Fruit fly (Drosophila melanogaster): ENCODE data around the gene CG33509.

Gene CG33509

dm6 chr2L:21053623-21054022, 32.7 kb downstream of the CG33509 start (continued):
- TF ChIP-seq chm (GFP tag; IDR thresholded peaks at IDR 0.05) (no peak), eve (GFP tag; optimal IDR thresholded peaks at IDR 0.05) (peak in 1 of 2 experiments; percentile 29), pan (optimal IDR thresholded peaks at IDR 0.05) (no peak), pan (GFP tag; optimal IDR thresholded peaks at IDR 0.05 in 1 of 2, IDR thresholded peaks at IDR 0.05 in 1 of 2) (no peak), fd64A (GFP tag; optimal IDR thresholded peaks at IDR 0.05) (no peak), CG11247 (GFP tag; IDR thresholded peaks at IDR 0.05) (no peak), TFAM (GFP tag; optimal IDR thresholded peaks at IDR 0.05) (no peak), lab (GFP tag; optimal IDR thresholded peaks at IDR 0.05) (peak; percentile 38), ham (GFP tag; IDR thresholded peaks at IDR 0.05) (no peak), sens (GFP tag) (peak; percentile 75), CG32772 (GFP tag; IDR thresholded peaks at IDR 0.05) (no peak), wor (GFP tag; IDR thresholded peaks at IDR 0.05) (no peak), ftz-f1 (GFP tag; optimal IDR thresholded peaks at IDR 0.05) (no peak), CG7556 (GFP tag; optimal IDR thresholded peaks at IDR 0.05) (no peak), CG9876 (GFP tag; optimal IDR thresholded peaks at IDR 0.05) (no peak), CG4328 (GFP tag; optimal IDR thresholded peaks at IDR 0.05) (no peak), sima (GFP tag; optimal IDR thresholded peaks at IDR 0.05) (no peak), disco-r (GFP tag; optimal IDR thresholded peaks at IDR 0.05) (no peak), zfh1 (GFP tag; IDR thresholded peaks at IDR 0.05) (no peak), toy (GFP tag; IDR thresholded peaks at IDR 0.05) (no peak), NC2β (GFP tag; optimal IDR thresholded peaks at IDR 0.05) (no peak), Lhr (GFP tag; optimal IDR thresholded peaks at IDR 0.05) (no peak), exex (tag; optimal IDR thresholded peaks at IDR 0.05) (peak; percentile 80), GATAe (GFP tag; conservative IDR thresholded peaks at IDR 0.05) (peak; percentile 48), gro (GFP tag; optimal IDR thresholded peaks at IDR 0.05) (no peak), vnd (GFP tag; IDR thresholded peaks at IDR 0.05; ENCODE audit: partially characterized antibody) (no peak), mirr (GFP tag; optimal IDR thresholded peaks at IDR 0.05) (peak; percentile 69)

- TF ChIP-seq CG8359 (GFP tag; optimal IDR thresholded peaks at IDR 0.05; ENCODE audit: borderline replicate concordance) (no peak), eve (GFP tag; optimal IDR thresholded peaks at IDR 0.05) (peak in 1 of 2 experiments; percentile 40), CG16863 (GFP tag; optimal IDR thresholded peaks at IDR 0.05) (no peak), H15 (GFP tag; IDR thresholded peaks at IDR 0.05) (no peak), az2 (GFP tag; optimal IDR thresholded peaks at IDR 0.05) (no peak), CG34376 (GFP tag; optimal IDR thresholded peaks at IDR 0.05) (no peak), cato (GFP tag; optimal IDR thresholded peaks at IDR 0.05; ENCODE audit: borderline replicate concordance) (no peak), CG31388 (GFP tag; optimal IDR thresholded peaks at IDR 0.05) (no peak), D19B (GFP tag; optimal IDR thresholded peaks at IDR 0.05) (no peak), ken (GFP tag; IDR thresholded peaks at IDR 0.05) (no peak), Pdp1 (GFP tag; optimal IDR thresholded peaks at IDR 0.05) (peak in 1 of 2 experiments; percentile 63), amos (GFP tag; IDR thresholded peaks at IDR 0.05; ENCODE audit: partially characterized antibody) (0 out of 2 replicates have a peak, but pooled peaks have one; percentile 6), CG2199 (GFP tag; IDR thresholded peaks at IDR 0.05) (0 out of 3 replicates have a peak, but pooled peaks have one; percentile 80), tup (GFP tag; optimal IDR thresholded peaks at IDR 0.05) (no peak), mld (GFP tag; IDR thresholded peaks at IDR 0.05; ENCODE audit: partially characterized antibody) (0 out of 3 replicates have a peak, but pooled peaks have one; percentile 10), GATAe (GFP tag; conservative IDR thresholded peaks at IDR 0.05) (peak; percentile 30; the same call in 1 of the 2 replicates), HmgZ (tag; optimal IDR thresholded peaks at IDR 0.05) (no peak), CG11398 (GFP tag; optimal IDR thresholded peaks at IDR 0.05) (no peak), BEAF-32 (GFP tag; optimal IDR thresholded peaks at IDR 0.05) (no peak), nerfin-2 (GFP tag; IDR thresholded peaks at IDR 0.05; ENCODE audit: partially characterized antibody) (no peak), tll (GFP tag; optimal IDR thresholded peaks at IDR 0.05) (peak; percentile 28), mirr (GFP tag; optimal IDR thresholded peaks at IDR 0.05) (peak; percentile 38), sd (tag; optimal IDR thresholded peaks at IDR 0.05) (peak; percentile 54), prd (optimal IDR thresholded peaks at IDR 0.05) (no peak), prd (GFP tag; IDR thresholded peaks at IDR 0.05) (no peak), CG8388 (GFP tag; optimal IDR thresholded peaks at IDR 0.05) (no peak)
Observed at dm6 chr2L:21052783-21053463, 33.4 kb downstream of the CG33509 start, which contains the start of gene Itgbn. TSS of gene Itgbn (plus strand) at chr2L:21053033.
